Fruit fly (Drosophila melanogaster): Measurements from ENCODE around the gene Gnpnat.

Gene Gnpnat

dm6 chr3R:29737891-29738290, at the start of gene Gnpnat:
TSS of gene Gnpnat (plus strand) at chr3R:29738275.
- TF ChIP-seq psq (GFP tag; optimal IDR thresholded peaks at IDR 0.05) (peak; percentile 79), woc (GFP tag; optimal IDR thresholded peaks at IDR 0.05) (peak; percentile 13), foxo (GFP tag; optimal IDR thresholded peaks at IDR 0.05) (peak in 1 of 2 experiments; percentile 69), dsf (GFP tag; optimal IDR thresholded peaks at IDR 0.05; ENCODE audit: borderline replicate concordance) (no peak), lola (GFP tag; optimal IDR thresholded peaks at IDR 0.05) (no peak), dmrt93B (GFP tag; optimal IDR thresholded peaks at IDR 0.05) (no peak), CG9705 (GFP tag; optimal IDR thresholded peaks at IDR 0.05) (no peak), Dfd (GFP tag; optimal IDR thresholded peaks at IDR 0.05) (no peak), Hr78 (GFP tag; optimal IDR thresholded peaks at IDR 0.05) (no peak), usp (GFP tag; optimal IDR thresholded peaks at IDR 0.05) (no peak), OdsH (GFP tag; optimal IDR thresholded peaks at IDR 0.05) (peak; percentile 70), br (GFP tag; optimal IDR thresholded peaks at IDR 0.05) (peak; percentile 11), h (GFP tag; optimal IDR thresholded peaks at IDR 0.05) (peak; percentile 47), Sp1 (GFP tag; optimal IDR thresholded peaks at IDR 0.05) (peak; percentile 50), Dif (GFP tag; optimal IDR thresholded peaks at IDR 0.05; ENCODE audit: partially characterized antibody) (no peak), HLH106 (tag; optimal IDR thresholded peaks at IDR 0.05) (peak; percentile 46), pan (optimal IDR thresholded peaks at IDR 0.05) (no peak), Vsx2 (GFP tag; optimal IDR thresholded peaks at IDR 0.05; ENCODE audit: partially characterized antibody) (no peak), CG32264 (GFP tag; optimal IDR thresholded peaks at IDR 0.05) (no peak), CrebA (GFP tag; optimal IDR thresholded peaks at IDR 0.05; ENCODE audit: borderline replicate concordance) (no peak), Jra (GFP tag; optimal IDR thresholded peaks at IDR 0.05) (peak; percentile 5), tai (GFP tag; optimal IDR thresholded peaks at IDR 0.05) (no peak), N (GFP tag; optimal IDR thresholded peaks at IDR 0.05) (no peak), sage (GFP tag; optimal IDR thresholded peaks at IDR 0.05) (no peak), Myc (optimal IDR thresholded peaks at IDR 0.05) (no peak), Abd-B (GFP tag; optimal IDR thresholded peaks at IDR 0.05) (no peak), brk (GFP tag; optimal IDR thresholded peaks at IDR 0.05) (no peak), Rel (GFP tag; optimal IDR thresholded peaks at IDR 0.05) (no peak), Rel (tag; optimal IDR thresholded peaks at IDR 0.05) (no peak), dl (GFP tag; optimal IDR thresholded peaks at IDR 0.05; ENCODE audit: insufficient read depth in 1 of 2, partially characterized antibody in 2 of 2) (no peak), ey (GFP tag; optimal IDR thresholded peaks at IDR 0.05) (peak; percentile 3), Hr83 (GFP tag; optimal IDR thresholded peaks at IDR 0.05; ENCODE audit: poor library complexity, severe bottlenecking) (no peak), fru (GFP tag; optimal IDR thresholded peaks at IDR 0.05) (peak; percentile 60), jim (GFP tag; optimal IDR thresholded peaks at IDR 0.05) (no peak), sv (GFP tag; optimal IDR thresholded peaks at IDR 0.05) (peak; percentile 5), GATAd (GFP tag; optimal IDR thresholded peaks at IDR 0.05) (no peak), Hnf4 (GFP tag; optimal IDR thresholded peaks at IDR 0.05) (peak; percentile 55), Mio (GFP tag; optimal IDR thresholded peaks at IDR 0.05) (no peak), rgr (GFP tag; optimal IDR thresholded peaks at IDR 0.05) (peak; percentile 58)

DNA sequence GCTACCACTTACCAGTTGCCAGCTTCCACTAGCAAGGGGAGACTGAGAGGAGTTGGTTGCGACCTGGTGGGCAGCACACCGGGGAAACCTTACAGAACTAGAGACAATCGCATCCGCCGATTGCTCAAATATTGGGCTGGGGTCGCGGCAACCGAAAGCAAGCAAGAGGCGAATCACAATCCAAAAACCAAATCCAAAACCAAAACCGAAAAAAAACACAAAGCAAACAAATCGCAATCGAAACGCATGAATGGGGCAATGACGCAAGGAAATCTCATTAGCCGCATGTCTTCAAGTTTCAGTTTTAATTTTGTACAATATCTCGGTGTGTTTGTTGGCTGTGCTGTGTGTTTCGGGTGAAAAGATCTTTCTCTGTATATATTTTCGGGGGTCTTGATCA, 48.9 kb upstream of the Gnpnat start, which contains the start of gene Obp99c:
TSS of gene Obp99c (minus strand) at position 101 of the 400 bp plus-strand sequence.
- no peak for TF ChIP-seq Dfd (GFP tag; optimal IDR thresholded peaks at IDR 0.05)
- no peak for TF ChIP-seq CG9705 (GFP tag; optimal IDR thresholded peaks at IDR 0.05)

dm6 chr3R:29689833-29690538, 48.1 kb upstream of the Gnpnat start:
- TF ChIP-seq dmrt93B (GFP tag; optimal IDR thresholded peaks at IDR 0.05) (no peak), HLH106 (tag; optimal IDR thresholded peaks at IDR 0.05) (no peak), fru (GFP tag; optimal IDR thresholded peaks at IDR 0.05) (no peak), tai (GFP tag; optimal IDR thresholded peaks at IDR 0.05) (no peak), Vsx2 (GFP tag; optimal IDR thresholded peaks at IDR 0.05; ENCODE audit: partially characterized antibody) (no peak), br (GFP tag; optimal IDR thresholded peaks at IDR 0.05) (no peak), rgr (GFP tag; optimal IDR thresholded peaks at IDR 0.05) (no peak), usp (GFP tag; optimal IDR thresholded peaks at IDR 0.05) (no peak), GATAd (GFP tag; optimal IDR thresholded peaks at IDR 0.05) (no peak), Dif (GFP tag; optimal IDR thresholded peaks at IDR 0.05; ENCODE audit: partially characterized antibody) (no peak), N (GFP tag; optimal IDR thresholded peaks at IDR 0.05) (no peak), ey (GFP tag; optimal IDR thresholded peaks at IDR 0.05) (no peak), Sp1 (GFP tag; optimal IDR thresholded peaks at IDR 0.05) (no peak), foxo (GFP tag; optimal IDR thresholded peaks at IDR 0.05) (no peak)
